Worm (Caenorhabditis elegans): ENCODE results near the gene sorb-1.

- TF ChIP-seq rnt-1 (tag; optimal IDR thresholded peaks at IDR 0.05) (no peak), ref-2 (tag; optimal IDR thresholded peaks at IDR 0.05) (no peak), ceh-18 (tag; optimal IDR thresholded peaks at IDR 0.05) (no peak), nhr-11 (tag; optimal IDR thresholded peaks at IDR 0.05) (no peak), hlh-30 (tag; optimal IDR thresholded peaks at IDR 0.05; ENCODE audit: insufficient read depth) (no peak), elt-2 (tag; optimal IDR thresholded peaks at IDR 0.05) (no peak), hlh-6 (tag; optimal IDR thresholded peaks at IDR 0.05) (no peak), ttx-3 (tag; optimal IDR thresholded peaks at IDR 0.05) (no peak), F13H6.1 (tag; optimal IDR thresholded peaks at IDR 0.05) (no peak), nfya-1 (tag; optimal IDR thresholded peaks at IDR 0.05) (peak; percentile 52), pha-4 (tag; optimal IDR thresholded peaks at IDR 0.05) (no peak), elt-4 (tag; optimal IDR thresholded peaks at IDR 0.05) (no peak), tbx-2 (tag; optimal IDR thresholded peaks at IDR 0.05) (no peak)
These were observed 5.5 kb downstream of the sorb-1 start for ce11 chrIV:13755619-13756018.

All from whole organism, late embryonic.